Fruit fly (Drosophila melanogaster): ENCODE results near the gene Brd7-9.

Brd7-9 gene

DNA sequence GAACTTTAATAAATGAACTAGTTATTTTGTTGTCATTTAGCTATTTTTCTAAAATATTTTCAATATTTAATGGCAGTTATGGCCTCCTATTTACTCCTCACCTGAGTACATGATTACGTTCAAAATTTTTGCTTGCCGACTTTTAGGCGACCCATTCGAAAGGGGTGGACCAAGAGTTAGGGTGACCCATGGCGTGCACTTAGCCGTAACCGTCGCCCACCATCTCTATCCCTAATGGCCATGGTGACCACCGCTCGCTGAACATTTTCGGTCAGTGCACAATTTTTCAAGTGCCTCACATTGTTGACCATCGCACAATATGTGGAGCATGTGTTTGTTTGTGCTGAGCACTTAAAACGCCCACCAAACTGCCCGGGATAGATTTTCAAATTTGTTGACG, 10.8 kb upstream of the Brd7-9 start:
- no peak for TF ChIP-seq rn (GFP tag; IDR thresholded peaks at IDR 0.05)
- TF ChIP-seq fd96Ca (GFP tag; IDR thresholded peaks at IDR 0.05) = no peak
- TF ChIP-seq Ets98B (GFP tag; IDR thresholded peaks at IDR 0.05) = no peak
- no peak for TF ChIP-seq CG4496 (GFP tag; IDR thresholded peaks at IDR 0.05)
- TF ChIP-seq CG15710 (tag; optimal IDR thresholded peaks at IDR 0.05) = no peak
- TF ChIP-seq CG12605 (GFP tag; IDR thresholded peaks at IDR 0.05) = no peak
- no peak for TF ChIP-seq CG13204 (GFP tag; optimal IDR thresholded peaks at IDR 0.05)
- peak; percentile 81 for TF ChIP-seq CG8159 (tag; optimal IDR thresholded peaks at IDR 0.05)

DNA sequence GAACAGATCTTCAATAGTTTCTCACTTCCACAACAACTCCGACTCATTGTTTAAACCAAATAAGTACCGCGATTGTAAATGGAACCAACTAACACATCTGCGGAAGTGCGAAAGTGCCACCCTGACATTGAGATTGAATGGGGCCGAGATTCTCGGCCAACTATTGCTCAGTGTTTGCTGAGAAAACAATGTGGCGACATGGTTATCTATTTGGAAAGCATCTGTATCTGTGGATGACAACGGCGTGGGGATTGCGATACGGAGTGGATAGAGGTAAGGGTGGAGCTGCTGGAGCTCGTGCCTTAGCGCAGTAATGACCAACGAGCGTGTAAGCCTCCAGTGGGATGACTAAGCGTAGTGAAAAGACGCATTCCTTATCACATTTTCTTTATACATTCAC, 7.4 kb upstream of the Brd7-9 start:
- TF ChIP-seq Ets98B (GFP tag; IDR thresholded peaks at IDR 0.05) (no peak), CG34367 (tag; optimal IDR thresholded peaks at IDR 0.05) (no peak), D1 (tag; optimal IDR thresholded peaks at IDR 0.05) (no peak), CG32121 (GFP tag; IDR thresholded peaks at IDR 0.05) (no peak), rn (GFP tag; IDR thresholded peaks at IDR 0.05) (no peak), gl (tag; optimal IDR thresholded peaks at IDR 0.05) (no peak), Snoo (tag; optimal IDR thresholded peaks at IDR 0.05) (no peak), EcR (GFP tag; optimal IDR thresholded peaks at IDR 0.05) (no peak), CG15710 (tag; optimal IDR thresholded peaks at IDR 0.05) (no peak)

DNA sequence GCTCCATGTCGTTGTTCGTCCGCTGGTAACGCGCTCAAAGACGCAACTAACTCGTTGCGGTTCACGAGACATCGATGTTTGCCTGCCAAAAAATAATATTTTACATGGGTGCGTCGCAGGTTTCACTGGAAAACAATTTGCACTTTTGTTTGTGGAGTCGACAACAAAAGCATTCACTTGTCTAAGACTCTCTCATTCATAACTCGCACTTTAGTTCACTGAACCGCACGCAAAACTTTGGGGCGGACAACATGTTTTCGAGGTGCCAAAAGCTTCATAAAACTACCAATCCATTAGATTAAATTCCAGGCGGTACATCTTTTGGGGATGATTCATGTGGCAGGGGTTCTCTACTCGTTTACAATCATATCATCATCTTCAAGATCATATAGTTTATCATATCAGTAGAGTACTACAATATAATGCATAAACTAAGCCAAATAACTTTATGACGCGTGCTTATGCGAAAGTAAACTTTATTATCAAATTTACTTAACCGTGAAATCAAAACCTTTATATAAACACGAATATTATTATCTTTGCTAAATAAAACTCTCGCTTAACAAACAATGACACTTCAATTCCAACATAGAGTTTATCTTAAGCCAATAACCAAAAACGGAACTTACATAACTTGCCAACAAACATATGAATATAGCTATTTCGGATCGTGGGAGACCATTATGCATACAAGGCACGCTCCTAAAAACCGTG, 4.5 kb upstream of the Brd7-9 start, which contains the start of gene CG7179:
Gene CG7179 (minus strand): TSS at position 51 of the 714 bp plus-strand sequence.
- no peak for TF ChIP-seq CG17806 (tag; optimal IDR thresholded peaks at IDR 0.05)
- no peak for TF ChIP-seq CG34367 (tag; optimal IDR thresholded peaks at IDR 0.05)
- TF ChIP-seq CG14655 (GFP tag; optimal IDR thresholded peaks at IDR 0.05) = no peak
- TF ChIP-seq CG8301 (tag; optimal IDR thresholded peaks at IDR 0.05) = no peak
- no peak for TF ChIP-seq CG13204 (GFP tag; optimal IDR thresholded peaks at IDR 0.05)
- no peak for TF ChIP-seq rn (GFP tag; IDR thresholded peaks at IDR 0.05)
- TF ChIP-seq CG4496 (GFP tag; IDR thresholded peaks at IDR 0.05) = no peak
- TF ChIP-seq CG12605 (GFP tag; IDR thresholded peaks at IDR 0.05) = no peak
- TF ChIP-seq Pif1A (GFP tag; optimal IDR thresholded peaks at IDR 0.05) = no peak
- no peak for TF ChIP-seq EcR (GFP tag; optimal IDR thresholded peaks at IDR 0.05)
- TF ChIP-seq CG15710 (tag; optimal IDR thresholded peaks at IDR 0.05) = no peak
- no peak for TF ChIP-seq fd96Ca (GFP tag; IDR thresholded peaks at IDR 0.05)
- TF ChIP-seq gl (tag; optimal IDR thresholded peaks at IDR 0.05) = no peak
- TF ChIP-seq Pif1B (GFP tag; optimal IDR thresholded peaks at IDR 0.05) = no peak
- TF ChIP-seq D1 (tag; optimal IDR thresholded peaks at IDR 0.05) = no peak
- TF ChIP-seq CG8159 (tag; optimal IDR thresholded peaks at IDR 0.05) = no peak
- no peak for TF ChIP-seq Ets98B (GFP tag; IDR thresholded peaks at IDR 0.05)

DNA sequence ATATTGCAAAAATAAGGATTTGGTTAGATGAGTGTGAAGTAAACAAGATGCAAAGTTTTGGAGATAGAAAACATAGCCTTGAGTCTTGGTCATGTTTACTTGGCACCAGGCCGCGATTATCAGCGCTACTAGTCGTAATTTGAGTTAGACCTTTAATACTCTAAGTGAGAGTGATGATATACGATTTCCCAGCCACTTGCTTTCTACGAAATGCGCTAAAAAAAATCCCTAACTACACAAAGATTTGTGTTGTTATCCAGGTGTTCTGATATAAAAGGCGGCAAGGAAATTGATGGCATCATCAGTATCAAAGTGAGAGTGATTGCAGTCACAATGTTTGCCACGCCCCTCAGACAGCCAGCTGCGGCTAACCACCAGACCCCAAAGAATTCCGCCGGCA, 2.9 kb upstream of the Brd7-9 start, which contains the start of gene Uro:
Gene Uro (plus strand): TSS at position 301 of the 400 bp plus-strand sequence.
- TF ChIP-seq D1 (tag; optimal IDR thresholded peaks at IDR 0.05) (no peak), CG8301 (tag; optimal IDR thresholded peaks at IDR 0.05) (no peak), CG9948 (tag; optimal IDR thresholded peaks at IDR 0.05) (no peak)

DNA sequence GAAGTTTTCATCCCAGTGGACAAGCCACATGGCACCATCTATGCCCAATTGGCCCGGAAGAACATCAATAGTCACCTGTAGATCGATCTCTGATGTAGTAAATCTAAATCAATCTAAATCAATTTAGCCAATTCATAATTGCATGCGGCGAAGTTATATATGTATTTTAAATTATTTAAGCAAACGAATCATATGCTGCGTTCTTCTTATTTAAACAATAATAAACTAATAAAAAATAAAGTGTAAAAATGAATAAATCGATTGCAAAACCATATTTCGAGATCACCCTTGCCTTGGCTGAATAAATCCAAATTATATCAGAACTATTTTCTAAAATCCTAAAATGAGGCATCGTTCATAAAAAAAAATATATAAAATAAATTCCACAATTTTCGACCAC, 1.5 kb upstream of the Brd7-9 start, which contains the start of gene CG7164:
Gene CG7164 (plus strand): TSS at position 301 of the 400 bp plus-strand sequence.
- TF ChIP-seq CG10348 (GFP tag; IDR thresholded peaks at IDR 0.05) (no peak), Pif1B (GFP tag; optimal IDR thresholded peaks at IDR 0.05) (no peak), Pif1A (GFP tag; optimal IDR thresholded peaks at IDR 0.05) (no peak)

DNA sequence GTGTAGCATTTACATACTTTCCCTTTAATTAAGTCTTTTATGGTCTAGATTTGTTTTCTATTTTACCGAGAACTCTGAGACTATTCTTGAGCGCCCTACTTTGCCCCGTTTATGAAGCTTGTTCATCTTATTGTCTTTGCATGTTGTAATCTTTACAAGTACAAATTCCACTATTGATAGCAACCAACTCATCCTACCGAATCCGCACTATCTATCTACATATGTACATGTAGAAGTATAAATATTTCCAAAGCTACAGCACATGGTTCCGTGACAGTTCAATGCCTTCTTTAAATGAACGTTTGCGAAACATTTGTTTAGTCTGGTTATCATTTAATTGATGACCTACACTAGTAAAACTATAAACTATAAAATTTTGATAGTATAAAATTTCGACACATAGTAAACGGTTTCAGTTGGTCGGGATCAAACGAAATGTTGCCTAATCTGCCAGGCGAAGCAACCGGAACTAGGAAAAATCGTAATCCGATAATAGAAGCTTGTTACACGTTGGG, 6.3 kb downstream of the Brd7-9 start:
- TF ChIP-seq Ets98B (GFP tag; IDR thresholded peaks at IDR 0.05) (peak; percentile 9; the same call in 1 of the 2 replicates), CG15710 (tag; optimal IDR thresholded peaks at IDR 0.05) (no peak)

DNA sequence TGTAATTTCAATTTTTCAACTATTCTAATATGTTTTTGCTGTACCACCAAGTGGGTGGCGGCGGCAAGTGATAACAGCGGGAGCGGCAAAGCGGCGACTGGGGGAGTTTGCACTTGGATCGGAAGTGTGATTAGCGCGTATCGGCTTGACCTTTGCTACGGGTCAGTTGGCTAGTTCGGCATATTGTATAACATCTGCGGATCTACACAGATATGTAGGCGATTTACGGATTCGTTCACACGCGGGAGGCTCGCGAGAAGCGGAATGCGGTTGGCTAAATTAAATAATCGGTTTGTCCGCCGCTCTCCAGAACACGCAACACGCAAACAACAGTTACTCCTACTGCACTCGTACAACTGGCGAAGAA, 7.4 kb downstream of the Brd7-9 start:
- TF ChIP-seq Snoo (tag; optimal IDR thresholded peaks at IDR 0.05) = no peak
- TF ChIP-seq CG8159 (tag; optimal IDR thresholded peaks at IDR 0.05) = no peak
- TF ChIP-seq Pif1A (GFP tag; optimal IDR thresholded peaks at IDR 0.05) = no peak

All from whole organism, pupa.